Worm (Caenorhabditis elegans) whole organism, young adult: ENCODE results near the gene H04M03.12.

Experiments
- F57A8.1 ChIP-seq: fragments of 200-800 bp; sonication (Bioruptor generic); optimal IDR thresholded peaks from 2 replicates; lab custom pipeline; 2018; ENCODE audit warnings: mild to moderate bottlenecking, missing genetic modification characterization, moderate library complexity, missing compliant biosample characterization
- K11D2.4 ChIP-seq: fragments of 200-800 bp; sonication (Bioruptor generic); IDR thresholded peaks from 2 replicates; pipeline ENCODE4 v1.3.6; 2022; ENCODE audit warnings: missing genetic modification reagents, missing genetic modification characterization, missing compliant biosample characterization
- ama-1 ChIP-seq, 3 experiments: fragments of 150-350 bp in 1 of 3; sonication (generic microtip) in 2 of 3; optimal IDR thresholded peaks; 2 replicates each; lab custom pipeline; 2014 to 2018; ENCODE audit warnings: missing biosample characterization in 2 of 3, missing genetic modification characterization in 2 of 3, missing genetic modification reagents in 2 of 3
- him-1 ChIP-seq: sonication (generic microtip); optimal IDR thresholded peaks from 2 replicates; lab custom pipeline; 2016; ENCODE audit warnings: missing genotype, missing genetic modification reagents, missing genetic modification characterization, missing compliant biosample characterization
- nhr-120 ChIP-seq: fragments of 200-800 bp; sonication (Bioruptor generic); IDR thresholded peaks from 2 replicates; pipeline ENCODE4 v1.3.6; 2022; ENCODE audit warnings: missing genetic modification characterization, missing compliant biosample characterization
- snpc-3.4 ChIP-seq: sonication (generic microtip); optimal IDR thresholded peaks from 2 replicates; lab custom pipeline; 2017; ENCODE audit warnings: missing genetic modification characterization, mild to moderate bottlenecking, missing compliant biosample characterization, antibody characterized with exemption, moderate library complexity, missing genotype, missing genetic modification reagents
- unc-62 ChIP-seq: fragments of 150-350 bp; optimal IDR thresholded peaks from 2 replicates; lab custom pipeline; 2014; ENCODE audit warnings: missing biosample characterization, missing genetic modification reagents, missing genetic modification characterization
- xnd-1 ChIP-seq: sonication (generic microtip); optimal IDR thresholded peaks from 2 replicates; lab custom pipeline; 2016; ENCODE audit warnings: missing genotype, missing genetic modification reagents, missing genetic modification characterization, missing compliant biosample characterization
- ztf-25 ChIP-seq: fragments of 200-800 bp; sonication (Bioruptor generic); IDR thresholded peaks from 2 replicates; pipeline ENCODE4 v1.3.6; 2022; ENCODE audit warnings: missing genetic modification reagents, missing genetic modification characterization, missing compliant biosample characterization

- no peak for TF ChIP-seq unc-62 (GFP tag; lab: Kevin White, UChicago)
- no peak for TF ChIP-seq F57A8.1 (GFP tag; lab: Kevin White, UChicago)
- TF ChIP-seq snpc-3.4 (tag; lab: Kevin White, UChicago), result no peak
- TF ChIP-seq him-1 (tag; lab: Kevin White, UChicago), result no peak
- TF ChIP-seq xnd-1, result no peak
- TF ChIP-seq K11D2.4 (GFP tag; lab: Robert Waterston, UW), result no peak
- TF ChIP-seq nhr-120 (GFP tag; lab: Robert Waterston, UW), result no peak
- TF ChIP-seq ama-1 (optimal IDR thresholded peaks at IDR 0.05; lab: Kevin White, UChicago), result no peak
- no peak for TF ChIP-seq ama-1 (GFP tag; optimal IDR thresholded peaks at IDR 0.05; lab: Kevin White, UChicago)
- no peak for TF ChIP-seq ztf-25 (GFP tag; lab: Robert Waterston, UW)
Measured at ce11 chrIV:5948712-5949111, 45.6 kb upstream of the H04M03.12 start.
